Fruit fly (Drosophila melanogaster) whole organism: ENCODE data around the gene Pex19.

Experiments
- CG8478 ChIP-seq: fragments of >200 bp; optimal IDR thresholded peaks from 2 replicates; lab custom pipeline; 2018; ENCODE audit warnings: inconsistent platforms
- Dll ChIP-seq: fragments of >200 bp; optimal IDR thresholded peaks from 2 replicates; lab custom pipeline; 2017
- EcR ChIP-seq, 2 experiments: fragments of >200 bp; optimal IDR thresholded peaks; 2 replicates each; lab custom pipeline; 2017; ENCODE audit warnings: missing biosample characterization in 2 of 2, missing genetic modification characterization in 2 of 2, missing genetic modification reagents in 2 of 2

DNA sequence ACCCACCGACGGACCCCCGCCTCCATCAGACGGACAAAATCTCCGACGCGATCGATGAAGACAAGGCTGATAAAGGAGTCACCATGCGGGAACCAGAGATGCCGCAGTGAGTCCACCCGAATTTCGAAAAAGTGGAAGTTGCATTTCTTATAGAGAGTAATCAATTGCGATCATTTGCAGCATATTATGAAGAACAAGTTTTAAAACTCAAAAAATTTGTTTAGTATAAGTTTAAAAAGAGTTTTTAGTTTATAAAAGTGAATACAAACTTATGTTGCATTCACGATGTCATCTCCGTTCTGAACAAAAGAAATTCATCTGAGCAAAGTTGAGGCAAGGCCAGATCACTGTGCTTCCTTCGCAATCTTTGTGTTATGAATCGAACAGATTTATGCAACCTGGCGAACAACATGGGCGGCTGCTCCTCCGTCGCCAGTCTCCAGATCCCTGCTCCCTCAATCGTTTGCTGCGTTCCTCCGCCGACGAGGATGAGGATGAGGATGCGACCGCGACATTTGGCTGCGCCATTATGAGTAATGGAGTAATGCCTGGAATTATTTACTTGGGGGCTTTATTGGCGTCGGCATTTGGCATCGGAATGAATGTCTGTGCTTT is 21.4 kb downstream of the Pex19 start:
- TF ChIP-seq CG8478 (lab: Kevin White, UChicago) (no peak), EcR (GFP tag; optimal IDR thresholded peaks at IDR 0.05; lab: Kevin White, UChicago) (no peak), Dll (lab: Kevin White, UChicago) (no peak)
